Fruit fly (Drosophila melanogaster) whole organism, embryonic: ENCODE results near the gene RpL37A.

Experiments used
- Ada2b ChIP-seq: fragments of 200-800 bp; sonication (Bioruptor generic); IDR thresholded peaks from 2 replicates; pipeline ENCODE4 v1.3.6; 2022; ENCODE audit warnings: missing biosample characterization, missing genetic modification characterization
- Aef1 ChIP-seq: fragments of 200-800 bp; sonication (Bioruptor generic); IDR thresholded peaks from 3 replicates; pipeline ENCODE4 v1.3.6; 2022; ENCODE audit warnings: missing biosample characterization, missing genetic modification characterization
- CG10366 ChIP-seq: fragments of 200-800 bp; sonication (Bioruptor generic); IDR thresholded peaks from 2 replicates; pipeline ENCODE4 v1.3.6; 2022; ENCODE audit warnings: missing biosample characterization, missing genetic modification characterization
- CG10959 ChIP-seq: fragments of 200-800 bp; sonication (Bioruptor generic); IDR thresholded peaks from 2 replicates; pipeline ENCODE4 v1.3.6; 2022; ENCODE audit warnings: missing biosample characterization, missing genetic modification characterization
- CG11695 ChIP-seq: fragments of 200-800 bp; sonication (Bioruptor generic); IDR thresholded peaks from 3 replicates; pipeline ENCODE4 v1.3.6; 2022; ENCODE audit warnings: missing biosample characterization, missing genetic modification characterization
- CG12219 ChIP-seq: fragments of 200-800 bp; sonication (Bioruptor generic); optimal IDR thresholded peaks from 3 replicates; lab custom pipeline; 2018; ENCODE audit warnings: missing biosample characterization, mild to moderate bottlenecking, missing genetic modification characterization
- CG12236 ChIP-seq: fragments of 200-800 bp; sonication (Bioruptor generic); optimal IDR thresholded peaks from 2 replicates; lab custom pipeline; 2016; ENCODE audit warnings: missing biosample characterization, missing genetic modification characterization
- CG12299 ChIP-seq: fragments of 200-800 bp; sonication (Bioruptor generic); optimal IDR thresholded peaks from 2 replicates; lab custom pipeline; 2018; ENCODE audit warnings: missing biosample characterization, mild to moderate bottlenecking, missing genetic modification characterization
- CG12769 ChIP-seq: fragments of 200-800 bp; sonication (Bioruptor generic); optimal IDR thresholded peaks from 2 replicates; lab custom pipeline; 2019; ENCODE audit warnings: missing biosample characterization, mild to moderate bottlenecking, missing genetic modification characterization, moderate library complexity
- CG13287 ChIP-seq: fragments of 200-800 bp; sonication (Bioruptor generic); IDR thresholded peaks from 2 replicates; pipeline ENCODE4 v1.3.6; 2022; ENCODE audit warnings: missing biosample characterization, missing genetic modification characterization; ENCODE audit not compliant: partially characterized antibody
- CG1603 ChIP-seq: fragments of 200-800 bp; sonication (Bioruptor generic); optimal IDR thresholded peaks from 2 replicates; lab custom pipeline; 2019; ENCODE audit warnings: missing biosample characterization, mild to moderate bottlenecking, missing genetic modification characterization, moderate library complexity
- CG18764 ChIP-seq: fragments of 200-800 bp; sonication (Bioruptor generic); optimal IDR thresholded peaks from 3 replicates; lab custom pipeline; 2016; ENCODE audit warnings: missing biosample characterization, missing genetic modification characterization
- CG3163 ChIP-seq: fragments of 200-800 bp; sonication (Bioruptor generic); optimal IDR thresholded peaks from 3 replicates; lab custom pipeline; 2016; ENCODE audit warnings: missing biosample characterization, missing genetic modification characterization
- CG3281 ChIP-seq: fragments of 200-800 bp; sonication (Bioruptor generic); optimal IDR thresholded peaks from 3 replicates; lab custom pipeline; 2017; ENCODE audit warnings: missing biosample characterization, mild to moderate bottlenecking, missing genetic modification characterization
- CG3995 ChIP-seq: fragments of 200-800 bp; sonication (Bioruptor generic); optimal IDR thresholded peaks from 3 replicates; lab custom pipeline; 2016; ENCODE audit warnings: missing biosample characterization, missing genetic modification characterization
- CG4730 ChIP-seq: fragments of 200-800 bp; sonication (Bioruptor generic); IDR thresholded peaks from 2 replicates; pipeline ENCODE4 v1.3.6; 2022; ENCODE audit warnings: missing biosample characterization, missing genetic modification characterization
- CG5180 ChIP-seq: fragments of 200-800 bp; sonication (Bioruptor generic); optimal IDR thresholded peaks from 3 replicates; lab custom pipeline; 2017; ENCODE audit warnings: missing biosample characterization, missing genetic modification characterization, mild to moderate bottlenecking, moderate library complexity, missing genetic modification reagents
- CG6765 ChIP-seq: fragments of 200-800 bp; sonication (Bioruptor generic); optimal IDR thresholded peaks from 3 replicates; lab custom pipeline; 2017; ENCODE audit warnings: missing biosample characterization, mild to moderate bottlenecking, missing genetic modification characterization
- CG6813 ChIP-seq: fragments of 200-800 bp; sonication (Bioruptor generic); optimal IDR thresholded peaks from 2 replicates; lab custom pipeline; 2017; ENCODE audit warnings: missing biosample characterization, missing genetic modification characterization, mild to moderate bottlenecking, moderate library complexity, missing genetic modification reagents
- CG6854 ChIP-seq: fragments of 200-800 bp; sonication (Bioruptor generic); optimal IDR thresholded peaks from 3 replicates; lab custom pipeline; 2017; ENCODE audit warnings: missing biosample characterization, mild to moderate bottlenecking, missing genetic modification characterization
- CG7928 ChIP-seq: fragments of 200-800 bp; sonication (Bioruptor generic); optimal IDR thresholded peaks from 2 replicates; lab custom pipeline; 2017; ENCODE audit warnings: missing biosample characterization, mild to moderate bottlenecking, missing genetic modification characterization
- CG9817 ChIP-seq: fragments of 200-800 bp; sonication (Bioruptor generic); optimal IDR thresholded peaks from 2 replicates; lab custom pipeline; 2018; ENCODE audit warnings: missing biosample characterization, mild to moderate bottlenecking, missing genetic modification characterization, moderate library complexity
- CHES-1-like ChIP-seq: fragments of 200-800 bp; sonication (Bioruptor generic); optimal IDR thresholded peaks from 2 replicates; lab custom pipeline; 2016; ENCODE audit warnings: missing biosample characterization, missing genetic modification characterization
- D19A ChIP-seq: fragments of 200-800 bp; optimal IDR thresholded peaks from 3 replicates; lab custom pipeline; 2019; ENCODE audit warnings: missing biosample characterization, mild to moderate bottlenecking, missing genetic modification characterization, moderate library complexity
- D19B ChIP-seq: fragments of 200-800 bp; sonication (Bioruptor generic); optimal IDR thresholded peaks from 2 replicates; lab custom pipeline; 2017; ENCODE audit warnings: missing biosample characterization, mild to moderate bottlenecking, missing genetic modification characterization
- Drgx ChIP-seq: fragments of 200-800 bp; sonication (Bioruptor generic); IDR thresholded peaks from 2 replicates; pipeline ENCODE4 v1.3.6; 2022; ENCODE audit warnings: missing biosample characterization, missing genetic modification characterization
- Ets65A ChIP-seq: fragments of 200-800 bp; sonication (Bioruptor generic); peaks from one replicate; lab custom pipeline; 2016; ENCODE audit warnings: missing biosample characterization, missing genetic modification characterization
- Fer3 ChIP-seq: fragments of 200-800 bp; sonication (Bioruptor generic); optimal IDR thresholded peaks from 2 replicates; lab custom pipeline; 2018; ENCODE audit warnings: missing biosample characterization, mild to moderate bottlenecking, missing genetic modification characterization, moderate library complexity
- Nf-YA ChIP-seq: fragments of 200-800 bp; sonication (Bioruptor generic); IDR thresholded peaks from 2 replicates; pipeline ENCODE4 v1.3.6; 2022; ENCODE audit warnings: missing biosample characterization, missing genetic modification characterization
- bowl ChIP-seq: fragments of 200-800 bp; sonication (Bioruptor generic); IDR thresholded peaks from 2 replicates; pipeline ENCODE4 v1.3.6; 2022; ENCODE audit warnings: missing biosample characterization, missing genetic modification characterization
- cato ChIP-seq: fragments of 200-800 bp; sonication (Bioruptor generic); optimal IDR thresholded peaks from 2 replicates; lab custom pipeline; 2016; ENCODE audit warnings: missing biosample characterization, missing genetic modification characterization, borderline replicate concordance
- en ChIP-seq: fragments of 200-800 bp; sonication (Bioruptor generic); optimal IDR thresholded peaks from 2 replicates; lab custom pipeline; 2016; ENCODE audit warnings: missing biosample characterization, missing genetic modification characterization
- eve ChIP-seq, 2 experiments: fragments of >200 bp; optimal IDR thresholded peaks; 2 replicates each; lab custom pipeline; 2017; ENCODE audit warnings: missing biosample characterization in 2 of 2, missing genetic modification characterization in 2 of 2
- gcm ChIP-seq: fragments of 200-800 bp; sonication (Bioruptor generic); optimal IDR thresholded peaks from 2 replicates; lab custom pipeline; 2019; ENCODE audit warnings: missing biosample characterization, mild to moderate bottlenecking, missing genetic modification characterization, moderate library complexity
- grau ChIP-seq: fragments of 200-800 bp; optimal IDR thresholded peaks from 3 replicates; lab custom pipeline; 2019; ENCODE audit warnings: missing biosample characterization, mild to moderate bottlenecking, missing genetic modification characterization, moderate library complexity
- gt ChIP-seq: fragments of 200-800 bp; sonication (Bioruptor generic); IDR thresholded peaks from 2 replicates; pipeline ENCODE4 v1.3.6; 2022; ENCODE audit warnings: missing biosample characterization, missing genetic modification characterization
- odd ChIP-seq: fragments of 200-800 bp; sonication (Bioruptor generic); optimal IDR thresholded peaks from 2 replicates; lab custom pipeline; 2017; ENCODE audit warnings: missing biosample characterization, mild to moderate bottlenecking, missing genetic modification characterization
- pan ChIP-seq, 4 experiments: fragments of >200 bp in 3 of 4; fragments of 200-800 bp in 1 of 4; sonication (Bioruptor generic) in 1 of 4; optimal IDR thresholded peaks in 3 of 4; IDR thresholded peaks in 1 of 4; 2 replicates each; pipeline versions ENCODE4 v1.3.6 to Lab custom; 2017 to 2022; ENCODE audit warnings: missing biosample characterization in 2 of 4, missing genetic modification characterization in 2 of 4, mixed read lengths in 1 of 4
- pfk ChIP-seq: fragments of 200-800 bp; sonication (Bioruptor generic); optimal IDR thresholded peaks from 2 replicates; lab custom pipeline; 2018; ENCODE audit warnings: missing biosample characterization, mild to moderate bottlenecking, missing genetic modification characterization, moderate library complexity
- pho ChIP-seq: fragments of 200-800 bp; sonication (Bioruptor generic); optimal IDR thresholded peaks from 2 replicates; lab custom pipeline; 2016; ENCODE audit warnings: missing biosample characterization, missing genetic modification characterization
- psq ChIP-seq: fragments of 200-800 bp; sonication (Bioruptor generic); optimal IDR thresholded peaks from 2 replicates; lab custom pipeline; 2017; ENCODE audit warnings: missing biosample characterization, missing genetic modification characterization
- sc ChIP-seq, 3 experiments: fragments of >200 bp in 2 of 3; fragments of 200-800 bp in 1 of 3; sonication (Bioruptor generic) in 1 of 3; optimal IDR thresholded peaks; 2 replicates in 2 of 3; 3 replicates in 1 of 3; lab custom pipeline; 2017; ENCODE audit warnings: mild to moderate bottlenecking in 1 of 3, missing biosample characterization in 1 of 3, missing genetic modification characterization in 1 of 3, missing genetic modification reagents in 1 of 3
- sisA ChIP-seq: fragments of 200-800 bp; sonication (Bioruptor generic); IDR thresholded peaks from 2 replicates; pipeline ENCODE4 v1.3.6; 2022; ENCODE audit warnings: missing biosample characterization, missing genetic modification characterization
- sna ChIP-seq: fragments of 200-800 bp; sonication (Bioruptor generic); IDR thresholded peaks from 2 replicates; pipeline ENCODE4 v1.3.6; 2022; ENCODE audit warnings: missing biosample characterization, missing genetic modification characterization; ENCODE audit not compliant: partially characterized antibody
- ssp ChIP-seq: fragments of 200-800 bp; sonication (Bioruptor generic); IDR thresholded peaks from 2 replicates; pipeline ENCODE4 v1.3.6; 2022; ENCODE audit warnings: missing biosample characterization, missing genetic modification characterization
- tin ChIP-seq: fragments of 200-800 bp; sonication (Bioruptor generic); optimal IDR thresholded peaks from 3 replicates; lab custom pipeline; 2016; ENCODE audit warnings: missing biosample characterization, missing genetic modification characterization
- tio ChIP-seq: fragments of 200-800 bp; sonication (Bioruptor generic); optimal IDR thresholded peaks from 2 replicates; lab custom pipeline; 2017; ENCODE audit warnings: missing biosample characterization, missing genetic modification characterization, inconsistent platforms
- vvl ChIP-seq: fragments of 200-800 bp; sonication (Bioruptor generic); IDR thresholded peaks from 2 replicates; pipeline ENCODE4 v1.3.6; 2022; ENCODE audit warnings: missing biosample characterization, missing genetic modification characterization
- z ChIP-seq: fragments of 200-800 bp; sonication (Bioruptor generic); IDR thresholded peaks from 3 replicates; pipeline ENCODE4 v1.3.6; 2022; ENCODE audit warnings: missing biosample characterization, missing genetic modification characterization
- zen2 ChIP-seq: fragments of 200-800 bp; sonication (Bioruptor generic); IDR thresholded peaks from 3 replicates; pipeline ENCODE4 v1.3.6; 2022; ENCODE audit warnings: missing biosample characterization, missing genetic modification characterization; ENCODE audit not compliant: partially characterized antibody

Gene RpL37A

DNA sequence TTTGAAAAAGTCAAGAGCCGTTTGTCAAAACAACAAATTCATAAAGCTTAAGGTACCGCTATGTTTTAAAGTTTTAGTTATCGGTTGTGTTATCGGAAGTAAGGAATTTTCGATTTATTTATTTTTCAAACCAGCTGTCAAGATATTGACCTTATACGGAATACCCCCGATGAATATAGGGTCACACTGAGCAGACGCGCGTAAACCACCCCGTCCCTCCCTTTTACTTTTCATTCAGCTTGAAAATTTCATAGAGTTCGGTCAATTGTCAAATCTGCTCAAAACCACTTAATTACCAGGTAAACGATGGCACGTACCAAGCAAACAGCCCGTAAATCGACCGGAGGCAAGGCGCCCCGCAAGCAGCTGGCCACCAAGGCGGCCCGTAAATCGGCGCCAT lies 15.8 kb upstream of the RpL37A start, which contains the start of the genes CG14036 and His3.3A (continued):
- TF ChIP-seq pho (GFP tag; lab: Kevin White, UChicago) (peak; percentile 21), vvl (GFP tag; lab: Robert Waterston, UW) (0 out of 2 replicates have a peak, but pooled peaks have one; percentile 47), sna (peak; percentile 66), CG18764 (GFP tag; lab: Kevin White, UChicago) (no peak), CG3281 (peak; percentile 56), D19B (GFP tag; lab: Kevin White, UChicago) (no peak), Fer3 (tag; lab: Kevin White, UChicago) (no peak), CG12219 (GFP tag; lab: Kevin White, UChicago) (no peak), tio (GFP tag; lab: Kevin White, UChicago) (no peak), pfk (GFP tag; lab: Kevin White, UChicago) (no peak), CG11695 (GFP tag; lab: Robert Waterston, UW) (0 out of 3 replicates have a peak, but pooled peaks have one; percentile 11), CG6854 (GFP tag; lab: Kevin White, UChicago) (no peak), zen2 (peak; percentile 52; the same call in 2 of the 3 replicates), CG5180 (no peak), en (GFP tag; lab: Kevin White, UChicago) (no peak), CHES-1-like (GFP tag; lab: Kevin White, UChicago) (peak; percentile 53), eve (GFP tag; optimal IDR thresholded peaks at IDR 0.05; lab: Kevin White, UChicago) (no peak), CG3163 (GFP tag; lab: Kevin White, UChicago) (no peak), gcm (no peak), gt (GFP tag; lab: Robert Waterston, UW) (no peak), CG12299 (tag; lab: Kevin White, UChicago) (no peak), D19A (tag; lab: Kevin White, UChicago) (no peak), CG13287 (peak; percentile 81), CG10959 (GFP tag; lab: Robert Waterston, UW) (no peak), CG9817 (tag; lab: Kevin White, UChicago) (peak; percentile 11), grau (tag; lab: Kevin White, UChicago) (peak; percentile 15), CG6813 (GFP tag; lab: Kevin White, UChicago) (no peak), CG12236 (GFP tag; lab: Kevin White, UChicago) (no peak), Drgx (GFP tag; lab: Robert Waterston, UW) (no peak), sc (optimal IDR thresholded peaks at IDR 0.05; lab: Kevin White, UChicago) (no peak), sc (GFP tag; optimal IDR thresholded peaks at IDR 0.05; lab: Kevin White, UChicago) (no peak), pan (optimal IDR thresholded peaks at IDR 0.05; lab: Kevin White, UChicago) (no peak), pan (GFP tag; optimal IDR thresholded peaks at IDR 0.05 in 1 of 2, IDR thresholded peaks at IDR 0.05 in 1 of 2) (peak in 1 of 2 experiments; percentile 36), CG1603 (tag; lab: Kevin White, UChicago) (peak; percentile 100), odd (GFP tag; lab: Kevin White, UChicago) (no peak), psq (no peak), sisA (GFP tag; lab: Robert Waterston, UW) (no peak), CG3995 (GFP tag; lab: Kevin White, UChicago) (no peak), bowl (GFP tag; lab: Robert Waterston, UW) (no peak), CG7928 (peak; percentile 1), CG12769 (tag; lab: Kevin White, UChicago) (peak; percentile 20), Ada2b (GFP tag; lab: Robert Waterston, UW) (no peak), CG4730 (GFP tag; lab: Robert Waterston, UW) (no peak), z (GFP tag; lab: Robert Waterston, UW) (no peak), CG6765 (GFP tag; lab: Kevin White, UChicago) (no peak), Nf-YA (GFP tag; lab: Robert Waterston, UW) (no peak), cato (no peak), ssp (GFP tag; lab: Robert Waterston, UW) (peak; percentile 74), tin (GFP tag; lab: Kevin White, UChicago) (no peak), CG10366 (GFP tag; lab: Robert Waterston, UW) (no peak), Ets65A (peak; percentile 41), Aef1 (GFP tag; lab: Robert Waterston, UW) (no peak)
